Worm (Caenorhabditis elegans): ENCODE measurements around the gene lmd-5.

- no peak for TF ChIP-seq nhr-237 (tag; optimal IDR thresholded peaks at IDR 0.05)
- TF ChIP-seq unc-62 (GFP tag; optimal IDR thresholded peaks at IDR 0.05) = no peak
- TF ChIP-seq lin-32 (GFP tag; optimal IDR thresholded peaks at IDR 0.05) = no peak
- TF ChIP-seq lsy-2 (tag; optimal IDR thresholded peaks at IDR 0.05) = no peak
- no peak for TF ChIP-seq zip-8 (tag; optimal IDR thresholded peaks at IDR 0.05)
These were observed 43.3 kb downstream of the lmd-5 start, which contains the start of gene ugt-36 for ce11 chrV:7166709-7167108.
